Fruit fly (Drosophila melanogaster): ENCODE results near the gene Mps1.

Mps1 gene

dm6 chr3R:17718760-17719625 lies 47.9 kb downstream of the Mps1 start, which contains the start of gene Pxt (continued):
- TF ChIP-seq Bgb (GFP tag; IDR thresholded peaks at IDR 0.05; ENCODE audit: partially characterized antibody), result peak; percentile 3; the same call in 1 of the 2 replicates
- TF ChIP-seq PHDP (tag; optimal IDR thresholded peaks at IDR 0.05), result no peak
- TF ChIP-seq vfl (GFP tag; optimal IDR thresholded peaks at IDR 0.05), result no peak
- TF ChIP-seq sens (GFP tag), result peak; percentile 69
- TF ChIP-seq Nf-YC (tag; optimal IDR thresholded peaks at IDR 0.05), result no peak
- no peak for TF ChIP-seq CG8924 (tag; optimal IDR thresholded peaks at IDR 0.05)
- TF ChIP-seq dpn (GFP tag; optimal IDR thresholded peaks at IDR 0.05), result no peak
- no peak for TF ChIP-seq mirr (GFP tag; optimal IDR thresholded peaks at IDR 0.05)
- no peak for TF ChIP-seq sima (GFP tag; optimal IDR thresholded peaks at IDR 0.05)
- TF ChIP-seq odd (GFP tag; optimal IDR thresholded peaks at IDR 0.05), result no peak
- peak; percentile 88 for TF ChIP-seq phol (tag; optimal IDR thresholded peaks at IDR 0.05)
- TF ChIP-seq CG8281 (tag; optimal IDR thresholded peaks at IDR 0.05), result no peak
- TF ChIP-seq CG5245 (GFP tag; optimal IDR thresholded peaks at IDR 0.05), result no peak
- no peak for TF ChIP-seq CG9817 (tag; optimal IDR thresholded peaks at IDR 0.05)
- no peak for TF ChIP-seq Neu2 (GFP tag; optimal IDR thresholded peaks at IDR 0.05; ENCODE audit: borderline replicate concordance)
- TF ChIP-seq CG32772 (GFP tag; IDR thresholded peaks at IDR 0.05), result no peak
- TF ChIP-seq Sox100B (GFP tag; optimal IDR thresholded peaks at IDR 0.05), result peak; percentile 8
- 0 out of 2 replicates have a peak, but pooled peaks have one; percentile 18 for TF ChIP-seq CG31441 (GFP tag; IDR thresholded peaks at IDR 0.05)
- no peak for TF ChIP-seq lov (optimal IDR thresholded peaks at IDR 0.05)
- no peak for TF ChIP-seq lov (GFP tag; IDR thresholded peaks at IDR 0.05)
- no peak for TF ChIP-seq sc (optimal IDR thresholded peaks at IDR 0.05)
- no peak for TF ChIP-seq sc (GFP tag; optimal IDR thresholded peaks at IDR 0.05)
- TF ChIP-seq B-H1 (GFP tag; IDR thresholded peaks at IDR 0.05), result no peak
- peak; percentile 23 for TF ChIP-seq CG12659 (GFP tag; optimal IDR thresholded peaks at IDR 0.05)
- TF ChIP-seq insv (GFP tag; optimal IDR thresholded peaks at IDR 0.05), result peak in 1 of 2 experiments; percentile 88
- no peak for TF ChIP-seq br (optimal IDR thresholded peaks at IDR 0.05)
- TF ChIP-seq NC2β (GFP tag; optimal IDR thresholded peaks at IDR 0.05), result no peak
- TF ChIP-seq caup (GFP tag; optimal IDR thresholded peaks at IDR 0.05; ENCODE audit: severe bottlenecking), result no peak
- TF ChIP-seq cg (GFP tag; optimal IDR thresholded peaks at IDR 0.05), result no peak
- no peak for TF ChIP-seq Taf1 (GFP tag; IDR thresholded peaks at IDR 0.05)
- no peak for TF ChIP-seq Sry-β (GFP tag; optimal IDR thresholded peaks at IDR 0.05)
- TF ChIP-seq h (optimal IDR thresholded peaks at IDR 0.05), result no peak
- TF ChIP-seq amos (GFP tag; IDR thresholded peaks at IDR 0.05; ENCODE audit: partially characterized antibody), result peak; percentile 37; the same call in 1 of the 2 replicates
- TF ChIP-seq pzg (GFP tag; optimal IDR thresholded peaks at IDR 0.05), result peak; percentile 60
- TF ChIP-seq CG7839 (tag; optimal IDR thresholded peaks at IDR 0.05), result no peak
- TF ChIP-seq chinmo (GFP tag; IDR thresholded peaks at IDR 0.05; ENCODE audit: partially characterized antibody), result no peak
- TF ChIP-seq CG32532 (GFP tag; IDR thresholded peaks at IDR 0.05), result 0 out of 2 replicates have a peak, but pooled peaks have one; percentile 11
- TF ChIP-seq Eip74EF (GFP tag; optimal IDR thresholded peaks at IDR 0.05), result no peak
- no peak for TF ChIP-seq Chrac-16 (GFP tag; optimal IDR thresholded peaks at IDR 0.05)
- no peak for TF ChIP-seq zen (tag; optimal IDR thresholded peaks at IDR 0.05)
- no peak for TF ChIP-seq ems (GFP tag; optimal IDR thresholded peaks at IDR 0.05)
- TF ChIP-seq tgo (GFP tag; IDR thresholded peaks at IDR 0.05), result no peak
- TF ChIP-seq CG11560 (tag; IDR thresholded peaks at IDR 0.05), result peak; percentile 96
- TF ChIP-seq CG4424 (GFP tag; optimal IDR thresholded peaks at IDR 0.05), result no peak
- peak; percentile 48 for TF ChIP-seq MTF-1 (GFP tag; optimal IDR thresholded peaks at IDR 0.05; ENCODE audit: borderline replicate concordance)
- no peak for TF ChIP-seq sr (GFP tag; IDR thresholded peaks at IDR 0.05)
- no peak for TF ChIP-seq dysf (GFP tag; IDR thresholded peaks at IDR 0.05)
- TF ChIP-seq exex (tag; optimal IDR thresholded peaks at IDR 0.05), result no peak
- TF ChIP-seq CG1792 (GFP tag; optimal IDR thresholded peaks at IDR 0.05), result no peak
- no peak for TF ChIP-seq CG13296 (GFP tag; optimal IDR thresholded peaks at IDR 0.05)
